Fruit fly (Drosophila melanogaster): ENCODE measurements around the gene Hmx.

DNA sequence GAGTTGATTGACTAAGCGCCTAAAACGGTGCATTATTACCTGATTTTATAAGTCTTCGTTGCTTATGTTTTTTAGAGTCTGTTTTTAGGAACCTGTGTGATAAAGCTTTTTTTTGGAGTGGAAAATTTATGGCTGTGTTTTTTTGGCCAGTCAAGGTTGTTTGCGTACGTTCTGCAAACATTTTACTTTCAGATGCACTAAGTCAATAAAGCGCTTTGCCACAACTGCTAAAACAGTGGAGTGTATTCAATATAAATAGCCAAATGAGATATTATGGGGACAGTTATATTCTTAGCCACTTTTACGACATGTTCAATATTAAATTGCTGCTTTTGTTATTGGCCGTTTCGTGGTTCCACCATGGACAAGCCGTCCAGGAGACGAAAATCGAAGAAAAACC lies 36.4 kb downstream of the Hmx start, which contains the start of gene Sgs5:
- TF ChIP-seq Bteb2 (GFP tag; optimal IDR thresholded peaks at IDR 0.05) = no peak
- no peak for TF ChIP-seq CG33213 (GFP tag; optimal IDR thresholded peaks at IDR 0.05)
- no peak for TF ChIP-seq mld (GFP tag; IDR thresholded peaks at IDR 0.05; ENCODE audit: partially characterized antibody)
